Fruit fly (Drosophila melanogaster): ENCODE results near the gene Gtpx.

The Gtpx gene

dm6 chr3L:3338028-3338855, 12.2 kb downstream of the Gtpx start (continued):
- TF ChIP-seq CG34406 (GFP tag; optimal IDR thresholded peaks at IDR 0.05), result no peak
- TF ChIP-seq CG6792 (GFP tag; optimal IDR thresholded peaks at IDR 0.05), result no peak
- no peak for TF ChIP-seq esn (GFP tag; optimal IDR thresholded peaks at IDR 0.05)
- peak; percentile 12 for TF ChIP-seq Sox14 (GFP tag; optimal IDR thresholded peaks at IDR 0.05)
- TF ChIP-seq Smox (GFP tag; optimal IDR thresholded peaks at IDR 0.05), result no peak
- no peak for TF ChIP-seq OdsH (GFP tag; optimal IDR thresholded peaks at IDR 0.05)
- TF ChIP-seq Ets21C (GFP tag; optimal IDR thresholded peaks at IDR 0.05), result no peak
- TF ChIP-seq eg (GFP tag; IDR thresholded peaks at IDR 0.05), result no peak
- no peak for TF ChIP-seq acj6 (GFP tag; optimal IDR thresholded peaks at IDR 0.05)
- no peak for TF ChIP-seq CG11902 (GFP tag; optimal IDR thresholded peaks at IDR 0.05)
- TF ChIP-seq spab (GFP tag; optimal IDR thresholded peaks at IDR 0.05), result peak; percentile 43
- TF ChIP-seq Hr4 (GFP tag; optimal IDR thresholded peaks at IDR 0.05), result no peak
- no peak for TF ChIP-seq CG32006 (GFP tag; optimal IDR thresholded peaks at IDR 0.05)
- TF ChIP-seq CG8119 (GFP tag; IDR thresholded peaks at IDR 0.05), result no peak
- no peak for TF ChIP-seq net (GFP tag; optimal IDR thresholded peaks at IDR 0.05)
- TF ChIP-seq CG11762 (GFP tag; optimal IDR thresholded peaks at IDR 0.05; ENCODE audit: insufficient read depth), result no peak
- TF ChIP-seq cyc (GFP tag; optimal IDR thresholded peaks at IDR 0.05), result no peak
- TF ChIP-seq CG16779 (tag; optimal IDR thresholded peaks at IDR 0.05), result no peak
- TF ChIP-seq CG8632 (GFP tag; optimal IDR thresholded peaks at IDR 0.05), result no peak
- no peak for TF ChIP-seq achi (GFP tag; optimal IDR thresholded peaks at IDR 0.05)

- peak; percentile 70 for TF ChIP-seq CG6808 (GFP tag; optimal IDR thresholded peaks at IDR 0.05)
- peak; percentile 75 for TF ChIP-seq eg (GFP tag; IDR thresholded peaks at IDR 0.05)
- no peak for TF ChIP-seq dsx (GFP tag; optimal IDR thresholded peaks at IDR 0.05; ENCODE audit: poor library complexity, severe bottlenecking)
- TF ChIP-seq fd59A (GFP tag; optimal IDR thresholded peaks at IDR 0.05), result no peak
- TF ChIP-seq CG34406 (GFP tag; optimal IDR thresholded peaks at IDR 0.05), result no peak
- TF ChIP-seq vri (GFP tag; optimal IDR thresholded peaks at IDR 0.05), result no peak
- TF ChIP-seq Hr4 (GFP tag; optimal IDR thresholded peaks at IDR 0.05), result peak; percentile 76
- TF ChIP-seq Met (GFP tag; optimal IDR thresholded peaks at IDR 0.05), result no peak
- peak; percentile 12 for TF ChIP-seq net (GFP tag; optimal IDR thresholded peaks at IDR 0.05)
- peak; percentile 23 for TF ChIP-seq pdm3 (GFP tag; optimal IDR thresholded peaks at IDR 0.05)
- peak; percentile 75 for TF ChIP-seq CG10669 (GFP tag; optimal IDR thresholded peaks at IDR 0.05)
- peak; percentile 77 for TF ChIP-seq CG15336 (GFP tag; IDR thresholded peaks at IDR 0.05)
- TF ChIP-seq Ets21C (GFP tag; optimal IDR thresholded peaks at IDR 0.05), result no peak
- no peak for TF ChIP-seq Sox15 (GFP tag; optimal IDR thresholded peaks at IDR 0.05)
- no peak for TF ChIP-seq esn (GFP tag; optimal IDR thresholded peaks at IDR 0.05)
- TF ChIP-seq ss (GFP tag; optimal IDR thresholded peaks at IDR 0.05), result no peak
- no peak for TF ChIP-seq Eip75B (GFP tag; optimal IDR thresholded peaks at IDR 0.05)
- peak; percentile 37 for TF ChIP-seq CG11762 (GFP tag; optimal IDR thresholded peaks at IDR 0.05; ENCODE audit: insufficient read depth)
- TF ChIP-seq CG1621 (tag; optimal IDR thresholded peaks at IDR 0.05), result no peak
- no peak; the same call in 1 of the 2 replicates for TF ChIP-seq Gug (GFP tag; IDR thresholded peaks at IDR 0.05)
- TF ChIP-seq spab (GFP tag; optimal IDR thresholded peaks at IDR 0.05), result peak; percentile 70
- TF ChIP-seq CG3919 (GFP tag; optimal IDR thresholded peaks at IDR 0.05), result peak; percentile 55
- TF ChIP-seq CG16779 (tag; optimal IDR thresholded peaks at IDR 0.05), result peak; percentile 30
- TF ChIP-seq achi (GFP tag; optimal IDR thresholded peaks at IDR 0.05), result peak; percentile 40
- TF ChIP-seq CG6854 (GFP tag; optimal IDR thresholded peaks at IDR 0.05), result no peak
- TF ChIP-seq CG6276 (GFP tag; optimal IDR thresholded peaks at IDR 0.05), result peak; percentile 78
- TF ChIP-seq fkh (GFP tag; optimal IDR thresholded peaks at IDR 0.05), result no peak
- no peak for TF ChIP-seq fd85E (GFP tag; optimal IDR thresholded peaks at IDR 0.05)
- no peak for TF ChIP-seq CG8319 (GFP tag; optimal IDR thresholded peaks at IDR 0.05)
- TF ChIP-seq CG6163 (GFP tag; IDR thresholded peaks at IDR 0.05), result peak; percentile 41; the same call in 2 of the 3 replicates
- peak; percentile 77 for TF ChIP-seq CG3032 (tag; optimal IDR thresholded peaks at IDR 0.05)
- peak; percentile 18 for TF ChIP-seq topi (GFP tag; optimal IDR thresholded peaks at IDR 0.05)
- TF ChIP-seq Eip93F (GFP tag; optimal IDR thresholded peaks at IDR 0.05), result no peak
- TF ChIP-seq CG9139 (GFP tag; optimal IDR thresholded peaks at IDR 0.05), result peak; percentile 44
- TF ChIP-seq CG8119 (GFP tag; IDR thresholded peaks at IDR 0.05), result peak; percentile 89
- no peak; the same call in 1 of the 2 replicates for TF ChIP-seq CG11294 (GFP tag; IDR thresholded peaks at IDR 0.05)
- TF ChIP-seq Eip78C (GFP tag), result peak; percentile 58
- TF ChIP-seq CG8632 (GFP tag; optimal IDR thresholded peaks at IDR 0.05), result no peak
Observed at dm6 chr3L:3338882-3339590, 13.0 kb downstream of the Gtpx start.
